Worm (Caenorhabditis elegans) whole organism, L1 larva: ENCODE measurements around the gene C14E2.6.
A peak's percentile ranks its signal among the peaks of the same experiment; 100 is the strongest.

Source experiments
- C04F5.9 ChIP-seq: sonication (generic microtip); optimal IDR thresholded peaks from 2 replicates; lab custom pipeline; 2016; ENCODE audit warnings: missing genetic modification characterization, missing compliant biosample characterization
- F16B12.6 ChIP-seq: fragments of 150-350 bp; optimal IDR thresholded peaks from 2 replicates; lab custom pipeline; 2014; ENCODE audit warnings: missing biosample characterization, missing genetic modification characterization
- Y116A8C.19 ChIP-seq: sonication (generic microtip); optimal IDR thresholded peaks from 2 replicates; lab custom pipeline; 2016; ENCODE audit warnings: missing compliant biosample characterization, missing genetic modification characterization, borderline replicate concordance
- ama-1 ChIP-seq: fragments of 150-350 bp; optimal IDR thresholded peaks from 2 replicates; lab custom pipeline; 2014
- blmp-1 ChIP-seq: fragments of 150-350 bp; optimal IDR thresholded peaks from 2 replicates; lab custom pipeline; 2014; ENCODE audit warnings: missing biosample characterization, missing genetic modification characterization
- ceh-8 ChIP-seq: fragments of 200-800 bp; sonication (Bioruptor generic); optimal IDR thresholded peaks from 2 replicates; lab custom pipeline; 2018; ENCODE audit warnings: mild to moderate bottlenecking, missing genetic modification characterization, moderate library complexity, missing compliant biosample characterization
- ceh-88 ChIP-seq: fragments of 200-800 bp; sonication (Bioruptor generic); IDR thresholded peaks from 2 replicates; pipeline ENCODE4 v1.3.6; 2022; ENCODE audit warnings: missing genetic modification characterization, missing compliant biosample characterization
- efl-1 ChIP-seq, 4 experiments: fragments of 150-350 bp; optimal IDR thresholded peaks in 3 of 4; peaks in 1 of 4; 1 replicate in 1 of 4; 2 replicates in 3 of 4; lab custom pipeline; 2014; ENCODE audit warnings: missing biosample characterization in 2 of 4, missing genetic modification characterization in 2 of 4, missing genetic modification reagents in 2 of 4
- egl-13 ChIP-seq: sonication (generic microtip); optimal IDR thresholded peaks from 2 replicates; lab custom pipeline; 2016; ENCODE audit warnings: missing genotype, missing genetic modification reagents, missing genetic modification characterization, missing compliant biosample characterization
- elt-2 ChIP-seq: sonication (generic microtip); optimal IDR thresholded peaks from 2 replicates; lab custom pipeline; 2016; ENCODE audit warnings: missing genetic modification characterization, mild to moderate bottlenecking, inconsistent platforms, missing compliant biosample characterization, missing genetic modification reagents
- fkh-8 ChIP-seq: sonication (generic microtip); optimal IDR thresholded peaks from 2 replicates; lab custom pipeline; 2016; ENCODE audit warnings: mild to moderate bottlenecking, missing genetic modification characterization, missing compliant biosample characterization
- grh-1 ChIP-seq: fragments of 200-800 bp; sonication (Bioruptor generic); IDR thresholded peaks from 2 replicates; pipeline ENCODE4 v1.3.6; 2022; ENCODE audit warnings: missing genetic modification reagents, missing genetic modification characterization, missing compliant biosample characterization
- isw-1 ChIP-seq: fragments of 200-800 bp; sonication (Bioruptor generic); IDR thresholded peaks from 2 replicates; pipeline ENCODE4 v1.3.6; 2022; ENCODE audit warnings: missing genetic modification characterization, missing compliant biosample characterization
- lin-14 ChIP-seq: fragments of 200-800 bp; sonication (Bioruptor generic); optimal IDR thresholded peaks from 2 replicates; lab custom pipeline; 2018; ENCODE audit warnings: mild to moderate bottlenecking, missing genetic modification characterization, moderate library complexity, missing compliant biosample characterization
- lin-15B ChIP-seq: fragments of 150-350 bp; sonication (generic microtip); optimal IDR thresholded peaks from 3 replicates; lab custom pipeline; 2014; ENCODE audit warnings: missing biosample characterization, missing genetic modification characterization
- lin-39 ChIP-seq: fragments of 150-350 bp; optimal IDR thresholded peaks from 2 replicates; lab custom pipeline; 2014; ENCODE audit warnings: missing biosample characterization, missing genetic modification reagents, missing genetic modification characterization
- lir-3 ChIP-seq: sonication (generic microtip); optimal IDR thresholded peaks from 2 replicates; lab custom pipeline; 2016; ENCODE audit warnings: mild to moderate bottlenecking, missing genetic modification characterization, moderate library complexity, missing compliant biosample characterization; ENCODE audit not compliant: poor library complexity
- mab-9 ChIP-seq: fragments of 200-800 bp; sonication (Bioruptor generic); IDR thresholded peaks from 2 replicates; pipeline ENCODE4 v1.3.6; 2022; ENCODE audit warnings: missing genetic modification reagents, missing genetic modification characterization, missing compliant biosample characterization
- mef-2 ChIP-seq: fragments of 150-350 bp; optimal IDR thresholded peaks from 2 replicates; lab custom pipeline; 2014; ENCODE audit warnings: missing biosample characterization, missing genetic modification characterization
- mep-1 ChIP-seq: fragments of 150-350 bp; optimal IDR thresholded peaks from 2 replicates; lab custom pipeline; 2014; ENCODE audit warnings: missing biosample characterization, missing genetic modification characterization
- nhr-19 ChIP-seq: fragments of 200-800 bp; sonication (Bioruptor generic); conservative IDR thresholded peaks from 2 replicates; pipeline ENCODE4 v1.3.6; 2022; ENCODE audit warnings: missing genetic modification characterization, missing compliant biosample characterization
- nhr-84 ChIP-seq: sonication (generic microtip); optimal IDR thresholded peaks from 2 replicates; lab custom pipeline; 2017; ENCODE audit warnings: missing biosample characterization, missing genetic modification characterization
- nhr-90 ChIP-seq: sonication (generic microtip); optimal IDR thresholded peaks from 2 replicates; lab custom pipeline; 2016; ENCODE audit warnings: mild to moderate bottlenecking, missing genetic modification characterization, missing compliant biosample characterization; ENCODE audit not compliant: poor library complexity
- pax-3 ChIP-seq: fragments of 200-800 bp; sonication (Bioruptor generic); optimal IDR thresholded peaks from 2 replicates; lab custom pipeline; 2018; ENCODE audit warnings: mild to moderate bottlenecking, missing genetic modification characterization, moderate library complexity, missing compliant biosample characterization
- rnt-1 ChIP-seq: sonication (generic microtip); optimal IDR thresholded peaks from 2 replicates; lab custom pipeline; 2016; ENCODE audit warnings: mild to moderate bottlenecking, missing genetic modification characterization, moderate library complexity, missing compliant biosample characterization
- skn-1 ChIP-seq: fragments of 150-350 bp; optimal IDR thresholded peaks from 2 replicates; lab custom pipeline; 2014; ENCODE audit warnings: missing biosample characterization, missing genetic modification characterization
- snpc-4 ChIP-seq: fragments of 150-350 bp; optimal IDR thresholded peaks from 2 replicates; lab custom pipeline; 2014; ENCODE audit warnings: missing biosample characterization, missing genetic modification characterization
- tlp-1 ChIP-seq: fragments of 150-350 bp; optimal IDR thresholded peaks from 2 replicates; lab custom pipeline; 2014; ENCODE audit warnings: missing biosample characterization, missing genetic modification characterization
- unc-130 ChIP-seq: fragments of 150-350 bp; optimal IDR thresholded peaks from 2 replicates; lab custom pipeline; 2017; ENCODE audit warnings: missing biosample characterization, missing genetic modification characterization, inconsistent platforms
- unc-62 ChIP-seq: fragments of 150-350 bp; optimal IDR thresholded peaks from 2 replicates; lab custom pipeline; 2014; ENCODE audit warnings: missing biosample characterization, missing genetic modification reagents, missing genetic modification characterization
- unc-86 ChIP-seq: sonication (generic microtip); optimal IDR thresholded peaks from 2 replicates; lab custom pipeline; 2016; ENCODE audit warnings: missing genetic modification characterization, missing compliant biosample characterization
- unc-98 ChIP-seq: fragments of 200-800 bp; sonication (Bioruptor generic); IDR thresholded peaks from 2 replicates; pipeline ENCODE4 v1.3.6; 2022; ENCODE audit warnings: missing genetic modification characterization, missing compliant biosample characterization
- zag-1 ChIP-seq: fragments of 150-350 bp; optimal IDR thresholded peaks from 2 replicates; lab custom pipeline; 2014; ENCODE audit warnings: missing biosample characterization, missing genetic modification characterization
- ztf-4 ChIP-seq: fragments of 150-350 bp; optimal IDR thresholded peaks from 2 replicates; lab custom pipeline; 2014; ENCODE audit warnings: missing biosample characterization, missing genetic modification characterization

C14E2.6 gene

ce11 chrX:1816106-1816505 lies 13.7 kb downstream of the C14E2.6 start, which contains the start of gene C14E2.7:
Gene C14E2.7 (plus strand): TSS chrX:1816406.
- no peak for TF ChIP-seq mef-2 (tag; lab: Kevin White, UChicago)
- TF ChIP-seq unc-86 (tag; lab: Kevin White, UChicago), result no peak
- TF ChIP-seq, all 84 proteins: peak for 0

ce11 chrX:1811436-1811835 lies 18.4 kb downstream of the C14E2.6 start, which contains the start of gene C14E2.3:
Gene C14E2.3 (minus strand): TSS chrX:1811536.
- TF ChIP-seq elt-2 (tag; lab: Kevin White, UChicago) (no peak), blmp-1 (no peak), zag-1 (tag; lab: Kevin White, UChicago) (no peak), lin-39 (tag; lab: Kevin White, UChicago) (no peak), lin-14 (no peak), unc-130 (no peak), lin-15B (tag; lab: Kevin White, UChicago) (no peak), isw-1 (GFP tag; lab: Robert Waterston, UW) (no peak)
- TF ChIP-seq, all 84 proteins: peak for 0

- TF ChIP-seq ama-1 (lab: Kevin White, UChicago), result no peak
- no peak for TF ChIP-seq grh-1 (GFP tag; lab: Robert Waterston, UW)
- TF ChIP-seq fkh-8 (tag; lab: Kevin White, UChicago), result no peak
- no peak for TF ChIP-seq tlp-1 (tag; lab: Kevin White, UChicago)
- TF ChIP-seq rnt-1 (tag; lab: Kevin White, UChicago), result no peak
- no peak for TF ChIP-seq zag-1 (tag; lab: Kevin White, UChicago)
- no peak for TF ChIP-seq unc-98 (GFP tag; lab: Robert Waterston, UW)
- TF ChIP-seq ceh-88 (GFP tag; lab: Robert Waterston, UW), result no peak
- no peak for TF ChIP-seq isw-1 (GFP tag; lab: Robert Waterston, UW)
- no peak for TF ChIP-seq egl-13
- TF ChIP-seq mef-2 (tag; lab: Kevin White, UChicago), result no peak
- TF ChIP-seq skn-1, result no peak
- no peak for TF ChIP-seq mep-1 (tag; lab: Kevin White, UChicago)
- no peak for TF ChIP-seq unc-62 (GFP tag; lab: Kevin White, UChicago)
- no peak for TF ChIP-seq blmp-1
- TF ChIP-seq unc-130, result no peak
- TF ChIP-seq snpc-4, result no peak
- no peak for TF ChIP-seq mab-9
Measured at ce11 chrX:1800980-1801506, 28.8 kb downstream of the C14E2.6 start, which contains the start of gene C14E2.11. Gene C14E2.11 (plus strand): TSS chrX:1801456.

- TF ChIP-seq efl-1 (optimal IDR thresholded peaks at IDR 0.05; lab: Kevin White, UChicago) (no peak), efl-1 (GFP tag; optimal IDR thresholded peaks at IDR 0.05 in 1 of 2; lab: Kevin White, UChicago) (peak in 1 of 2 experiments; percentile 17), ztf-4 (tag; lab: Kevin White, UChicago) (no peak)
- TF ChIP-seq, all 84 proteins: peak for 1
Measured at ce11 chrX:1798543-1798942, 31.3 kb downstream of the C14E2.6 start.

ce11 chrX:1796067-1796466 lies 33.8 kb downstream of the C14E2.6 start:
- TF ChIP-seq ceh-8 (GFP tag; lab: Kevin White, UChicago), result no peak
- no peak for TF ChIP-seq C04F5.9 (tag; lab: Kevin White, UChicago)
- no peak for TF ChIP-seq isw-1 (GFP tag; lab: Robert Waterston, UW)
- no peak for TF ChIP-seq Y116A8C.19 (tag; lab: Kevin White, UChicago)
- TF ChIP-seq nhr-84 (tag; lab: Kevin White, UChicago), result no peak
- TF ChIP-seq pax-3 (tag; lab: Kevin White, UChicago), result no peak
- peak; percentile 10; the same call in 1 of the 2 replicates for TF ChIP-seq nhr-19 (GFP tag; lab: Robert Waterston, UW)
- TF ChIP-seq lir-3 (tag; lab: Kevin White, UChicago), result no peak
- peak in 1 of 2 experiments; percentile 24 for TF ChIP-seq efl-1 (optimal IDR thresholded peaks at IDR 0.05; lab: Kevin White, UChicago)
- TF ChIP-seq efl-1 (GFP tag; optimal IDR thresholded peaks at IDR 0.05 in 1 of 2; lab: Kevin White, UChicago), result no peak
- TF ChIP-seq nhr-90 (tag; lab: Kevin White, UChicago), result no peak
- TF ChIP-seq F16B12.6, result no peak
